Worm (Caenorhabditis elegans): ENCODE data around the gene fbxb-24.

DNA sequence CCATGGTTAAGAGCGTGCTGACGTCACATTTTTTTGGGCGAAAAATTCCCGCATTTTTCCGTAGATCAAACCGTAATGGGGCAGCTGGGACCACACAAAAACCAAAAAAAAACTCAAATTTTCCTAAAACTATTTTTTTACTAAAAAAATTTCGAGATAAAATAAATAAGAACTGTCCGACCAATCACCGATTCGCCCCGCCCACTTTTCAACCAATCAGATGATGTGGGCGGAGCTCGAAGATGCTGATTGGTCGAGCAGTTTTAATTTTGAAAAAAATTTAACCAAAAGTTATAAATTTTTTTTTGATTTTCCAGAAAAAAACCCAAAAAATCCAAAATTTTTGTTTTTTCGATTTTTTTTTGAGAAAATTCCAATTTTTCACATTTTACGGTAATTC lies 8.7 kb upstream of the fbxb-24 start:
- TF ChIP-seq T22C8.4 (GFP tag; IDR thresholded peaks at IDR 0.05) (no peak), med-1 (GFP tag; optimal IDR thresholded peaks at IDR 0.05; ENCODE audit: insufficient read depth) (no peak), cog-1 (tag; optimal IDR thresholded peaks at IDR 0.05) (no peak), klf-2 (GFP tag; conservative IDR thresholded peaks at IDR 0.05) (no peak), ztf-29 (GFP tag; IDR thresholded peaks at IDR 0.05) (no peak)
